Fruit fly (Drosophila melanogaster): ENCODE results near the gene Ranbp21.

The Ranbp21 gene

DNA sequence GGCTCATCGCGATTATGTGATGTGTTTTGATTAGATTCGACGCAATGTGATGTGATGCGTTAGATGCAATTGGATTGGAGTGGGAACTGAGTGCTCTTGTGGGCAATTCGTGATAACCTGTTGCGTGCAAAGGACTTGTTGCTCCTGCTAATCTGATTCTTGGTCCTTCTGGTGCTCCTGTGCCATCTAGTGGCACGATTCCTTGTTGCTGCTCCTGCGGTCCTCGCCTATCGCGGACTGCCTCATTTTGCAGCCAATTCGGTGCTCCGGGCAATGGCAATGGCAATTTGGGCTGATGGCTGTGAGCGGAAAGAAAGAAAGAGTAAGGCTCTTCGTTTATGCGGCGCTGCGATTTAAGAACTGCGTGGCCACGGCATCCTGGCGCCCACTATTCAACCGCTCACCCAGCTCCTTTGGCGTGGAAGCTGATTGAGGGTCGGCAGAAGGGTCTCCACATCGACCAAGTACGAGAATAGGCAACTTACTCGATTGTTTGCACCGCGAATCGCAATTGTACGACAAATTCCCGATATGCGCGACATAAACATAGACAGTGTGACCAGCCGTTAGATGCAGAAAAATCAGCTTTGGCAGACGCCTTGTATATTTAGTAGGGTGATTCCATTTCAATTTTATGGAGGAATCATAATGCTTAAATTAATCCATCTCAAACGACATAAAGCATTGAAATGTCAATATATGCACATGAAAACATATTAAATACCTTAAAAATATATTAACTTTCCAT is 41.1 kb upstream of the Ranbp21 start, which contains the start of gene Mer (continued):
- TF ChIP-seq D19B (GFP tag; optimal IDR thresholded peaks at IDR 0.05) (peak; percentile 77), cas (GFP tag; IDR thresholded peaks at IDR 0.05) (peak; percentile 82), CG31441 (GFP tag; IDR thresholded peaks at IDR 0.05) (peak; percentile 81), Usf (GFP tag; optimal IDR thresholded peaks at IDR 0.05) (peak; percentile 57), cwo (GFP tag; optimal IDR thresholded peaks at IDR 0.05) (peak; percentile 77), bowl (GFP tag; IDR thresholded peaks at IDR 0.05) (0 out of 2 replicates have a peak, but pooled peaks have one; percentile 38), CG31224 (GFP tag; IDR thresholded peaks at IDR 0.05) (peak; percentile 63), corto (GFP tag; optimal IDR thresholded peaks at IDR 0.05) (peak; percentile 6), CG11398 (GFP tag; optimal IDR thresholded peaks at IDR 0.05) (peak; percentile 73), Dref (GFP tag; IDR thresholded peaks at IDR 0.05) (0 out of 2 replicates have a peak, but pooled peaks have one; percentile 25), Camta (GFP tag; optimal IDR thresholded peaks at IDR 0.05) (peak; percentile 81), crc (GFP tag; optimal IDR thresholded peaks at IDR 0.05) (peak; percentile 82), Sry-δ (GFP tag; optimal IDR thresholded peaks at IDR 0.05) (peak; percentile 55), CG8478 (optimal IDR thresholded peaks at IDR 0.05) (no peak), en (GFP tag; optimal IDR thresholded peaks at IDR 0.05) (peak; percentile 70), CG30403 (GFP tag; optimal IDR thresholded peaks at IDR 0.05) (peak; percentile 84), BtbVII (GFP tag; optimal IDR thresholded peaks at IDR 0.05) (peak; percentile 88), MESR4 (GFP tag; optimal IDR thresholded peaks at IDR 0.05) (peak; percentile 86), sc (optimal IDR thresholded peaks at IDR 0.05) (no peak), sc (GFP tag; optimal IDR thresholded peaks at IDR 0.05) (no peak), crol (GFP tag; IDR thresholded peaks at IDR 0.05) (peak; percentile 24; the same call in 1 of the 2 replicates), PHDP (tag; optimal IDR thresholded peaks at IDR 0.05) (peak; percentile 89), CG10543 (GFP tag; optimal IDR thresholded peaks at IDR 0.05) (peak; percentile 67), slou (GFP tag; optimal IDR thresholded peaks at IDR 0.05) (peak; percentile 59), hb (GFP tag; IDR thresholded peaks at IDR 0.05; ENCODE audit: partially characterized antibody) (no peak), da (GFP tag; optimal IDR thresholded peaks at IDR 0.05) (peak; percentile 52), NC2α (GFP tag; optimal IDR thresholded peaks at IDR 0.05) (peak; percentile 46), az2 (GFP tag; optimal IDR thresholded peaks at IDR 0.05) (peak; percentile 67), CG4282 (GFP tag; optimal IDR thresholded peaks at IDR 0.05) (peak; percentile 73), NFAT (GFP tag; IDR thresholded peaks at IDR 0.05) (peak; percentile 48), odd (GFP tag; optimal IDR thresholded peaks at IDR 0.05) (peak; percentile 71), CG16815 (GFP tag; optimal IDR thresholded peaks at IDR 0.05) (peak; percentile 66), CTCF (GFP tag; optimal IDR thresholded peaks at IDR 0.05) (peak; percentile 12), CoRest (tag; optimal IDR thresholded peaks at IDR 0.05) (peak; percentile 81), ssp (GFP tag; IDR thresholded peaks at IDR 0.05) (peak; percentile 62), Tbp (GFP tag; optimal IDR thresholded peaks at IDR 0.05) (no peak), ERR (GFP tag; optimal IDR thresholded peaks at IDR 0.05) (peak; percentile 79), Oaz (GFP tag; IDR thresholded peaks at IDR 0.05) (peak; percentile 67), HmgZ (tag; optimal IDR thresholded peaks at IDR 0.05) (peak; percentile 89), Gsc (GFP tag; IDR thresholded peaks at IDR 0.05) (peak; percentile 41; the same call in 1 of the 2 replicates), gcm2 (GFP tag; optimal IDR thresholded peaks at IDR 0.05) (peak; percentile 63), Dll (GFP tag; IDR thresholded peaks at IDR 0.05; ENCODE audit: partially characterized antibody) (no peak), peb (GFP tag; IDR thresholded peaks at IDR 0.05) (peak; percentile 55; the same call in 1 of the 2 replicates), ac (GFP tag; optimal IDR thresholded peaks at IDR 0.05) (peak; percentile 60), vnd (GFP tag; IDR thresholded peaks at IDR 0.05; ENCODE audit: partially characterized antibody) (no peak), CG14710 (tag; optimal IDR thresholded peaks at IDR 0.05) (peak; percentile 62), disco-r (GFP tag; optimal IDR thresholded peaks at IDR 0.05) (peak; percentile 74), Nf-YC (tag; optimal IDR thresholded peaks at IDR 0.05) (peak; percentile 74), rib (GFP tag; IDR thresholded peaks at IDR 0.05) (peak; percentile 62; the same call in 1 of the 2 replicates), slp2 (GFP tag; optimal IDR thresholded peaks at IDR 0.05) (peak; percentile 69), Chrac-16 (GFP tag; optimal IDR thresholded peaks at IDR 0.05) (peak; percentile 81)

All from whole organism, embryonic.